Fruit fly (Drosophila melanogaster) whole organism, embryonic: ENCODE measurements around the gene CG5938.
A peak's percentile ranks its signal among the peaks of the same experiment; 100 is the strongest.

Experiments
- Bgb ChIP-seq: fragments of 200-800 bp; sonication (Bioruptor generic); IDR thresholded peaks from 2 replicates; pipeline ENCODE4 v1.3.6; 2022; ENCODE audit warnings: missing biosample characterization, missing genetic modification characterization; ENCODE audit not compliant: partially characterized antibody
- CG10321 ChIP-seq: fragments of 200-800 bp; sonication (Bioruptor generic); IDR thresholded peaks from 2 replicates; pipeline ENCODE4 v1.3.6; 2022; ENCODE audit warnings: missing biosample characterization, missing genetic modification characterization
- CG11504 ChIP-seq: fragments of 200-800 bp; sonication (Bioruptor generic); optimal IDR thresholded peaks from 3 replicates; lab custom pipeline; 2019; ENCODE audit warnings: missing biosample characterization, mild to moderate bottlenecking, missing genetic modification characterization, moderate library complexity
- CG11723 ChIP-seq: fragments of 200-800 bp; sonication (Bioruptor generic); optimal IDR thresholded peaks from 2 replicates; lab custom pipeline; 2017; ENCODE audit warnings: missing biosample characterization, mild to moderate bottlenecking, missing genetic modification characterization
- CG13624 ChIP-seq: fragments of 200-800 bp; sonication (Bioruptor generic); optimal IDR thresholded peaks from 2 replicates; lab custom pipeline; 2016; ENCODE audit warnings: missing biosample characterization, missing genetic modification characterization
- CG14050 ChIP-seq: fragments of 200-800 bp; sonication (Bioruptor generic); IDR thresholded peaks from 3 replicates; pipeline ENCODE4 v1.3.6; 2022; ENCODE audit warnings: missing biosample characterization, missing genetic modification characterization
- CG14860 ChIP-seq: fragments of 200-800 bp; sonication (Bioruptor generic); IDR thresholded peaks from 3 replicates; pipeline ENCODE4 v1.3.6; 2022; ENCODE audit warnings: missing biosample characterization, missing genetic modification characterization; ENCODE audit not compliant: partially characterized antibody
- CG1529 ChIP-seq: fragments of 200-800 bp; sonication (Bioruptor generic); optimal IDR thresholded peaks from 3 replicates; lab custom pipeline; 2018; ENCODE audit warnings: missing biosample characterization, missing genetic modification characterization
- CG16779 ChIP-seq: fragments of 200-800 bp; sonication (Bioruptor generic); IDR thresholded peaks from 2 replicates; pipeline ENCODE4 v1.3.6; 2022; ENCODE audit warnings: missing biosample characterization, missing genetic modification characterization
- CG17829 ChIP-seq: fragments of 200-800 bp; optimal IDR thresholded peaks from 2 replicates; lab custom pipeline; 2019; ENCODE audit warnings: missing biosample characterization, mild to moderate bottlenecking, missing genetic modification characterization, moderate library complexity
- CG18476 ChIP-seq: fragments of 200-800 bp; sonication (Bioruptor generic); optimal IDR thresholded peaks from 2 replicates; lab custom pipeline; 2016; ENCODE audit warnings: missing biosample characterization, mild to moderate bottlenecking, missing genetic modification characterization
- CG2120 ChIP-seq: fragments of 200-800 bp; sonication (Bioruptor generic); optimal IDR thresholded peaks from 3 replicates; lab custom pipeline; 2016; ENCODE audit warnings: missing biosample characterization, missing genetic modification characterization
- CG2678 ChIP-seq: fragments of 200-800 bp; sonication (Bioruptor generic); optimal IDR thresholded peaks from 3 replicates; lab custom pipeline; 2019; ENCODE audit warnings: missing biosample characterization, mild to moderate bottlenecking, missing genetic modification characterization, moderate library complexity
- CG3163 ChIP-seq: fragments of 200-800 bp; sonication (Bioruptor generic); optimal IDR thresholded peaks from 3 replicates; lab custom pipeline; 2016; ENCODE audit warnings: missing biosample characterization, missing genetic modification characterization
- CG32767 ChIP-seq: fragments of 200-800 bp; sonication (Bioruptor generic); IDR thresholded peaks from 2 replicates; pipeline ENCODE4 v1.3.6; 2022; ENCODE audit warnings: missing biosample characterization, missing genetic modification characterization
- CG3838 ChIP-seq: fragments of 200-800 bp; sonication (Bioruptor generic); optimal IDR thresholded peaks from 3 replicates; lab custom pipeline; 2016; ENCODE audit warnings: missing biosample characterization, missing genetic modification characterization
- CG4617 ChIP-seq: fragments of 200-800 bp; sonication (Bioruptor generic); optimal IDR thresholded peaks from 3 replicates; lab custom pipeline; 2016; ENCODE audit warnings: missing biosample characterization, missing genetic modification characterization, borderline replicate concordance
- CG4730 ChIP-seq: fragments of 200-800 bp; sonication (Bioruptor generic); IDR thresholded peaks from 2 replicates; pipeline ENCODE4 v1.3.6; 2022; ENCODE audit warnings: missing biosample characterization, missing genetic modification characterization
- CG8478 ChIP-seq: fragments of >200 bp; optimal IDR thresholded peaks from 2 replicates; lab custom pipeline; 2018
- CG9215 ChIP-seq: fragments of 200-800 bp; sonication (Bioruptor generic); IDR thresholded peaks from 2 replicates; pipeline ENCODE4 v1.3.6; 2022; ENCODE audit warnings: missing biosample characterization, missing genetic modification characterization
- CrebB ChIP-seq: fragments of 200-800 bp; sonication (Bioruptor generic); optimal IDR thresholded peaks from 3 replicates; lab custom pipeline; 2018; ENCODE audit warnings: missing biosample characterization, mild to moderate bottlenecking, missing genetic modification characterization
- H15 ChIP-seq: fragments of 200-800 bp; sonication (Bioruptor generic); IDR thresholded peaks from 3 replicates; pipeline ENCODE4 v1.3.6; 2022; ENCODE audit warnings: missing biosample characterization, missing genetic modification characterization
- Lhr ChIP-seq: fragments of 200-800 bp; sonication (Bioruptor generic); optimal IDR thresholded peaks from 3 replicates; lab custom pipeline; 2017; ENCODE audit warnings: mild to moderate bottlenecking, missing biosample characterization, missing genetic modification reagents, missing genetic modification characterization
- MBD-R2 ChIP-seq: fragments of 200-800 bp; sonication (Bioruptor generic); IDR thresholded peaks from 2 replicates; pipeline ENCODE4 v1.3.6; 2022; ENCODE audit warnings: missing biosample characterization, missing genetic modification characterization
- Med ChIP-seq: fragments of 200-800 bp; sonication (Bioruptor generic); peaks from one replicate; lab custom pipeline; 2016; ENCODE audit warnings: missing biosample characterization, missing genetic modification characterization, mild to moderate bottlenecking, inconsistent platforms, moderate library complexity
- Mes4 ChIP-seq: fragments of 200-800 bp; sonication (Bioruptor generic); optimal IDR thresholded peaks from 2 replicates; lab custom pipeline; 2016; ENCODE audit warnings: missing biosample characterization, missing genetic modification characterization
- Oaz ChIP-seq: fragments of 200-800 bp; sonication (Bioruptor generic); IDR thresholded peaks from 2 replicates; pipeline ENCODE4 v1.3.6; 2022; ENCODE audit warnings: missing biosample characterization, missing genetic modification characterization
- Pdp1 ChIP-seq, 2 experiments: fragments of 200-800 bp; sonication (Bioruptor generic); optimal IDR thresholded peaks; 3 replicates each; lab custom pipeline; 2016; ENCODE audit warnings: missing biosample characterization in 2 of 2, missing genetic modification characterization in 2 of 2, mild to moderate bottlenecking in 1 of 2, moderate library complexity in 1 of 2
- Poxn ChIP-seq: fragments of 200-800 bp; sonication (Bioruptor generic); IDR thresholded peaks from 2 replicates; pipeline ENCODE4 v1.3.6; 2022; ENCODE audit warnings: missing biosample characterization, missing genetic modification characterization
- Rx ChIP-seq: fragments of 200-800 bp; sonication (Bioruptor generic); IDR thresholded peaks from 2 replicates; pipeline ENCODE4 v1.3.6; 2022; ENCODE audit warnings: missing biosample characterization, missing genetic modification characterization
- Sox102F ChIP-seq: fragments of 200-800 bp; sonication (Bioruptor generic); optimal IDR thresholded peaks from 2 replicates; lab custom pipeline; 2018; ENCODE audit warnings: missing biosample characterization, mild to moderate bottlenecking, missing genetic modification characterization, moderate library complexity
- Sry-β ChIP-seq: fragments of 200-800 bp; sonication (Bioruptor generic); optimal IDR thresholded peaks from 2 replicates; lab custom pipeline; 2018; ENCODE audit warnings: missing biosample characterization, mild to moderate bottlenecking, missing genetic modification characterization, moderate library complexity
- Tbp ChIP-seq: fragments of >200 bp; optimal IDR thresholded peaks from 2 replicates; lab custom pipeline; 2018; ENCODE audit warnings: missing biosample characterization, missing genetic modification characterization
- chif ChIP-seq, 2 experiments: fragments of 200-800 bp; sonication (Bioruptor generic); optimal IDR thresholded peaks; 3 replicates each; lab custom pipeline; 2016; ENCODE audit warnings: missing biosample characterization in 2 of 2, missing genetic modification characterization in 2 of 2
- crc ChIP-seq: fragments of 200-800 bp; sonication (Bioruptor generic); optimal IDR thresholded peaks from 2 replicates; lab custom pipeline; 2016; ENCODE audit warnings: missing biosample characterization, missing genetic modification characterization
- crol ChIP-seq: fragments of 200-800 bp; sonication (Bioruptor generic); IDR thresholded peaks from 2 replicates; pipeline ENCODE4 v1.3.6; 2022; ENCODE audit warnings: missing biosample characterization, missing genetic modification characterization
- eve ChIP-seq, 2 experiments: fragments of >200 bp; optimal IDR thresholded peaks; 2 replicates each; lab custom pipeline; 2017; ENCODE audit warnings: missing biosample characterization in 2 of 2, missing genetic modification characterization in 2 of 2
- fd102C ChIP-seq: fragments of 200-800 bp; sonication (Bioruptor generic); optimal IDR thresholded peaks from 2 replicates; lab custom pipeline; 2018; ENCODE audit warnings: missing biosample characterization, mild to moderate bottlenecking, missing genetic modification characterization, moderate library complexity
- gem ChIP-seq: fragments of 200-800 bp; sonication (Bioruptor generic); optimal IDR thresholded peaks from 2 replicates; lab custom pipeline; 2019; ENCODE audit warnings: missing biosample characterization, mild to moderate bottlenecking, missing genetic modification characterization, moderate library complexity
- hkb ChIP-seq, 2 experiments: fragments of 200-800 bp in 1 of 2; fragments of >200 bp in 1 of 2; sonication (Bioruptor generic) in 1 of 2; IDR thresholded peaks in 1 of 2; optimal IDR thresholded peaks in 1 of 2; 2 replicates each; pipeline versions ENCODE4 v1.3.6 to Lab custom; 2017 to 2022; ENCODE audit warnings: missing biosample characterization in 1 of 2, missing genetic modification characterization in 1 of 2
- kah ChIP-seq: fragments of 200-800 bp; sonication (Bioruptor generic); optimal IDR thresholded peaks from 2 replicates; lab custom pipeline; 2018; ENCODE audit warnings: missing biosample characterization, mild to moderate bottlenecking, missing genetic modification characterization
- pb ChIP-seq: fragments of 200-800 bp; sonication (Bioruptor generic); optimal IDR thresholded peaks from 3 replicates; lab custom pipeline; 2016; ENCODE audit warnings: missing biosample characterization, missing genetic modification characterization
- pita ChIP-seq: fragments of 200-800 bp; sonication (Bioruptor generic); optimal IDR thresholded peaks from 2 replicates; lab custom pipeline; 2017; ENCODE audit warnings: missing biosample characterization, mild to moderate bottlenecking, missing genetic modification characterization
- pnt ChIP-seq: fragments of 200-800 bp; sonication (Bioruptor generic); optimal IDR thresholded peaks from 3 replicates; lab custom pipeline; 2016; ENCODE audit warnings: missing biosample characterization, missing genetic modification characterization
- ranshi ChIP-seq: fragments of 200-800 bp; sonication (Bioruptor generic); IDR thresholded peaks from 2 replicates; pipeline ENCODE4 v1.3.6; 2022; ENCODE audit warnings: missing biosample characterization, missing genetic modification characterization
- scrt ChIP-seq: fragments of 200-800 bp; sonication (Bioruptor generic); optimal IDR thresholded peaks from 2 replicates; lab custom pipeline; 2018; ENCODE audit warnings: missing biosample characterization, mild to moderate bottlenecking, missing genetic modification characterization, moderate library complexity
- sens ChIP-seq: fragments of 200-800 bp; sonication (Bioruptor generic); peaks from one replicate; lab custom pipeline; 2016; ENCODE audit warnings: missing biosample characterization, missing genetic modification characterization
- sisA ChIP-seq: fragments of 200-800 bp; sonication (Bioruptor generic); IDR thresholded peaks from 2 replicates; pipeline ENCODE4 v1.3.6; 2022; ENCODE audit warnings: missing biosample characterization, missing genetic modification characterization
- sqz ChIP-seq: fragments of 200-800 bp; sonication (Bioruptor generic); optimal IDR thresholded peaks from 3 replicates; lab custom pipeline; 2018; ENCODE audit warnings: missing biosample characterization, mild to moderate bottlenecking, missing genetic modification characterization
- toy ChIP-seq: fragments of 200-800 bp; sonication (Bioruptor generic); IDR thresholded peaks from 2 replicates; pipeline ENCODE4 v1.3.6; 2022; ENCODE audit warnings: missing biosample characterization, missing genetic modification characterization

CG5938 gene

DNA sequence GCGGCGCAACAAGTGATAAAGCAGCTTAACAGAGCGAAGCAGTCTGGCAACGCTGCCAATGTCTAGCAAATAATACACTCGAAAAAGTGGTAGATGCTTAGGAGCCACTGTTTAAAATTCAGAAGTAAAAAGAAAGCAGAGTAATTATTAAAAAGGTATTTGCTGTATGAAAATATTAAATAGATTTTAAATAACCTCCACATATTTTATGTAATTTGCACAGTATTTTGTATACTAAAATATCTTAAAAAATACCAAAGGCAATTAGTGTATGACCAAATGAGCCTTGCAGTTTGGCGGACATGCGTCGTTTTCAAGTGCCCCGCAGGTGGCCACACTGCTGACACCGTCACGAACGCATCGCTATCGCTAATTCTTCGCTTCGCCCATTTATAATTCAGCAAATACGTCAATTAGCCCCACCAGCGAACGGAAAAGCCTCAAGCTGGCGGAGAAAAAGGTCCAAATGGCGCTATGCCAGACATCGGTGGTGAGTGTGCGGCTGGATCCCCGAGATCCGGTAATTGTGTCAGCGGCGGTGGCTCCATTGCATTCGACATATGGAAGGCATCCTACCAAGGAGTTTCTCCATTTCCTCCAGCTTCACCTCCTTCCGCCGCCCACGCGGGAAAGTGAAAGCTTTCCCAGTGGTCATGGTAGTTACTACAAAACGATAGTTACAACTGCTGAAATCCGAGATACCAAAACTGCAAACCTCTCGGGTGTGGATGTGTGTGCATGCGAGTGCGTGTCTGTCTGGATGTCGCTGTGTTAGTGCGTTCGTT lies 21.3 kb upstream of the CG5938 start, which contains the start of gene pll (continued):
- peak; percentile 29 for TF ChIP-seq CG3163 (GFP tag; lab: Kevin White, UChicago)
- peak; percentile 89 for TF ChIP-seq MBD-R2
- 0 out of 2 replicates have a peak, but pooled peaks have one; percentile 45 for TF ChIP-seq CG10321 (GFP tag; lab: Robert Waterston, UW)
- no peak for TF ChIP-seq CG8478 (lab: Kevin White, UChicago)
- TF ChIP-seq CG17829 (tag; lab: Kevin White, UChicago) = peak; percentile 91
- peak; percentile 69 to 74 for TF ChIP-seq chif (GFP tag; optimal IDR thresholded peaks at IDR 0.05; lab: Kevin White, UChicago)
- TF ChIP-seq CG1529 (GFP tag; lab: Kevin White, UChicago) = no peak
- TF ChIP-seq CG3838 = peak; percentile 53
- peak; percentile 70 for TF ChIP-seq CG18476 (GFP tag; lab: Kevin White, UChicago)
- peak; percentile 92 for TF ChIP-seq CG2120 (GFP tag; lab: Kevin White, UChicago)
- no peak for TF ChIP-seq Sry-β (GFP tag; lab: Kevin White, UChicago)
- peak; percentile 40 for TF ChIP-seq CrebB (tag; lab: Kevin White, UChicago)
- TF ChIP-seq CG4617 (GFP tag; lab: Kevin White, UChicago) = peak; percentile 94
- TF ChIP-seq Mes4 = peak; percentile 10
- no peak for TF ChIP-seq eve (GFP tag; optimal IDR thresholded peaks at IDR 0.05; lab: Kevin White, UChicago)
- no peak for TF ChIP-seq pb (GFP tag; lab: Kevin White, UChicago)
- TF ChIP-seq CG32767 (GFP tag; lab: Robert Waterston, UW) = peak; percentile 77
- TF ChIP-seq sqz = no peak
- TF ChIP-seq CG4730 (GFP tag; lab: Robert Waterston, UW) = peak; percentile 84
- peak; percentile 68 for TF ChIP-seq Poxn
- peak; percentile 77 for TF ChIP-seq ranshi (GFP tag; lab: Robert Waterston, UW)
- no peak for TF ChIP-seq pita (GFP tag; lab: Kevin White, UChicago)
- no peak for TF ChIP-seq fd102C
- peak; percentile 95 for TF ChIP-seq Med (GFP tag; lab: Kevin White, UChicago)
- no peak for TF ChIP-seq toy
- peak; percentile 85 for TF ChIP-seq CG9215
- peak; percentile 67 to 92 for TF ChIP-seq Pdp1 (GFP tag; optimal IDR thresholded peaks at IDR 0.05; lab: Kevin White, UChicago)
- TF ChIP-seq hkb (optimal IDR thresholded peaks at IDR 0.05; lab: Kevin White, UChicago) = peak; percentile 82
- TF ChIP-seq hkb (GFP tag; IDR thresholded peaks at IDR 0.05; lab: Robert Waterston, UW) = peak; percentile 89
- TF ChIP-seq CG14050 = peak; percentile 68
- peak; percentile 75 for TF ChIP-seq Oaz (GFP tag; lab: Robert Waterston, UW)
- peak; percentile 93 for TF ChIP-seq kah (GFP tag; lab: Kevin White, UChicago)
- peak; percentile 85 for TF ChIP-seq Sox102F (GFP tag; lab: Kevin White, UChicago)
- TF ChIP-seq scrt (GFP tag; lab: Kevin White, UChicago) = peak; percentile 99
- TF ChIP-seq CG11723 (GFP tag; lab: Kevin White, UChicago) = no peak
- no peak for TF ChIP-seq crol (GFP tag; lab: Robert Waterston, UW)
- peak; percentile 66 for TF ChIP-seq Bgb (GFP tag; lab: Robert Waterston, UW)
- peak; percentile 83 for TF ChIP-seq Rx (GFP tag; lab: Robert Waterston, UW)
- no peak for TF ChIP-seq CG14860 (GFP tag; lab: Robert Waterston, UW)
- TF ChIP-seq sisA (GFP tag; lab: Robert Waterston, UW) = peak; percentile 86
- TF ChIP-seq gem (tag; lab: Kevin White, UChicago) = no peak
- peak; percentile 86 for TF ChIP-seq CG16779 (GFP tag; lab: Robert Waterston, UW)
- TF ChIP-seq CG2678 (tag; lab: Kevin White, UChicago) = no peak
- peak; percentile 69 for TF ChIP-seq Tbp (GFP tag; lab: Kevin White, UChicago)
- TF ChIP-seq pnt = peak; percentile 36
- TF ChIP-seq sens (GFP tag; lab: Kevin White, UChicago) = peak; percentile 94
- TF ChIP-seq CG13624 = peak; percentile 77
- peak; percentile 82 for TF ChIP-seq H15 (GFP tag; lab: Robert Waterston, UW)
- TF ChIP-seq Lhr (GFP tag; lab: Kevin White, UChicago) = peak; percentile 88
- peak; percentile 64 for TF ChIP-seq crc (GFP tag; lab: Kevin White, UChicago)
- TF ChIP-seq CG11504 = no peak
